Worm (Caenorhabditis elegans) whole organism, mixed stage, embryonic: ENCODE data around the gene dmsr-14.

Experiments
- M03D4.4 ChIP-seq: sonication (generic microtip); optimal IDR thresholded peaks from 2 replicates; lab custom pipeline; 2017; ENCODE audit warnings: mild to moderate bottlenecking, missing genetic modification characterization, missing compliant biosample characterization
- bed-3 ChIP-seq: fragments of 200-800 bp; sonication (Bioruptor generic); optimal IDR thresholded peaks from 3 replicates; lab custom pipeline; 2018; ENCODE audit warnings: mild to moderate bottlenecking, missing genetic modification characterization, moderate library complexity, missing compliant biosample characterization
- blmp-1 ChIP-seq: fragments of 150-350 bp; optimal IDR thresholded peaks from 2 replicates; lab custom pipeline; 2014; ENCODE audit warnings: missing biosample characterization, missing genetic modification characterization
- ceh-39 ChIP-seq: fragments of 150-350 bp; optimal IDR thresholded peaks from 2 replicates; lab custom pipeline; 2014; ENCODE audit warnings: missing biosample characterization, missing genetic modification characterization
- ceh-43 ChIP-seq: fragments of 200-800 bp; sonication (Bioruptor generic); optimal IDR thresholded peaks from 2 replicates; lab custom pipeline; 2018; ENCODE audit warnings: mild to moderate bottlenecking, missing genetic modification characterization, moderate library complexity, missing compliant biosample characterization
- ceh-83 ChIP-seq: fragments of 200-800 bp; sonication (Bioruptor generic); optimal IDR thresholded peaks from 2 replicates; lab custom pipeline; 2018; ENCODE audit warnings: mild to moderate bottlenecking, missing genetic modification characterization, missing compliant biosample characterization
- ces-1 ChIP-seq: fragments of 150-350 bp; optimal IDR thresholded peaks from 2 replicates; lab custom pipeline; 2014; ENCODE audit warnings: missing biosample characterization, missing genetic modification reagents, missing genetic modification characterization
- drap-1 ChIP-seq: fragments of 200-800 bp; sonication (Bioruptor generic); optimal IDR thresholded peaks from 3 replicates; lab custom pipeline; 2018; ENCODE audit warnings: mild to moderate bottlenecking, missing genetic modification characterization, missing compliant biosample characterization
- elt-1 ChIP-seq: sonication (generic microtip); optimal IDR thresholded peaks from 2 replicates; lab custom pipeline; 2017; ENCODE audit warnings: missing genetic modification characterization, mild to moderate bottlenecking, missing compliant biosample characterization, antibody characterized with exemption, moderate library complexity, borderline replicate concordance; ENCODE audit not compliant: insufficient read depth
- elt-3 ChIP-seq: fragments of 150-350 bp; optimal IDR thresholded peaks from 2 replicates; lab custom pipeline; 2014; ENCODE audit warnings: missing biosample characterization, missing genetic modification characterization
- flh-1 ChIP-seq: fragments of 200-800 bp; sonication (Bioruptor generic); optimal IDR thresholded peaks from 2 replicates; lab custom pipeline; 2018; ENCODE audit warnings: mild to moderate bottlenecking, missing genetic modification characterization, moderate library complexity, missing compliant biosample characterization
- ham-2 ChIP-seq: fragments of 200-800 bp; sonication (Bioruptor generic); optimal IDR thresholded peaks from 2 replicates; lab custom pipeline; 2018; ENCODE audit warnings: mild to moderate bottlenecking, missing genetic modification characterization, missing compliant biosample characterization
- hlh-1 ChIP-seq: fragments of 150-350 bp; optimal IDR thresholded peaks from 2 replicates; lab custom pipeline; 2014; ENCODE audit warnings: missing biosample characterization, missing genetic modification reagents, missing genetic modification characterization
- lin-13 ChIP-seq: fragments of 150-350 bp; optimal IDR thresholded peaks from 2 replicates; lab custom pipeline; 2014; ENCODE audit warnings: missing biosample characterization, missing genetic modification characterization
- lin-32 ChIP-seq: fragments of 200-800 bp; sonication (Bioruptor generic); optimal IDR thresholded peaks from 2 replicates; lab custom pipeline; 2018; ENCODE audit warnings: mild to moderate bottlenecking, missing genetic modification characterization, missing compliant biosample characterization
- lsy-2 ChIP-seq: fragments of 150-350 bp; optimal IDR thresholded peaks from 2 replicates; lab custom pipeline; 2014; ENCODE audit warnings: missing biosample characterization, missing genetic modification characterization
- mab-5 ChIP-seq: fragments of 150-350 bp; optimal IDR thresholded peaks from 2 replicates; lab custom pipeline; 2014; ENCODE audit warnings: missing biosample characterization, missing genetic modification characterization
- mep-1 ChIP-seq: fragments of 150-350 bp; optimal IDR thresholded peaks from 2 replicates; lab custom pipeline; 2017; ENCODE audit warnings: missing biosample characterization, missing genetic modification reagents, missing genetic modification characterization, inconsistent platforms
- mls-2 ChIP-seq: sonication (generic microtip); optimal IDR thresholded peaks from 2 replicates; lab custom pipeline; 2016; ENCODE audit warnings: mild to moderate bottlenecking, missing genetic modification characterization, moderate library complexity, missing compliant biosample characterization
- nhr-12 ChIP-seq: fragments of 150-350 bp; optimal IDR thresholded peaks from 2 replicates; lab custom pipeline; 2014; ENCODE audit warnings: missing biosample characterization, missing genetic modification characterization
- nhr-2 ChIP-seq: fragments of 150-350 bp; optimal IDR thresholded peaks from 2 replicates; lab custom pipeline; 2014; ENCODE audit warnings: missing biosample characterization, missing genetic modification characterization
- nhr-237 ChIP-seq: fragments of 150-350 bp; optimal IDR thresholded peaks from 2 replicates; lab custom pipeline; 2014; ENCODE audit warnings: missing biosample characterization, missing genetic modification characterization
- nhr-28 ChIP-seq: fragments of 150-350 bp; optimal IDR thresholded peaks from 2 replicates; lab custom pipeline; 2014; ENCODE audit warnings: missing biosample characterization, missing genetic modification characterization
- nhr-76 ChIP-seq: sonication (generic microtip); optimal IDR thresholded peaks from 2 replicates; lab custom pipeline; 2017; ENCODE audit warnings: missing biosample characterization, missing genetic modification characterization
- sem-2 ChIP-seq: fragments of 200-800 bp; sonication (Bioruptor generic); optimal IDR thresholded peaks from 2 replicates; lab custom pipeline; 2018; ENCODE audit warnings: mild to moderate bottlenecking, missing genetic modification characterization, missing compliant biosample characterization
- snpc-4 ChIP-seq: fragments of 150-350 bp; optimal IDR thresholded peaks from 2 replicates; lab custom pipeline; 2014; ENCODE audit warnings: missing biosample characterization, missing genetic modification characterization
- sptf-1 ChIP-seq: sonication (generic microtip); optimal IDR thresholded peaks from 2 replicates; lab custom pipeline; 2017; ENCODE audit warnings: mild to moderate bottlenecking, missing genetic modification characterization, moderate library complexity, missing compliant biosample characterization
- tbx-8 ChIP-seq: fragments of 200-800 bp; sonication (Bioruptor generic); optimal IDR thresholded peaks from 2 replicates; lab custom pipeline; 2018; ENCODE audit warnings: mild to moderate bottlenecking, missing genetic modification characterization, moderate library complexity, missing compliant biosample characterization
- unc-39 ChIP-seq: fragments of 150-350 bp; optimal IDR thresholded peaks from 2 replicates; lab custom pipeline; 2014; ENCODE audit warnings: missing biosample characterization, missing genetic modification characterization
- unc-62 ChIP-seq: fragments of 150-350 bp; optimal IDR thresholded peaks from 2 replicates; lab custom pipeline; 2014; ENCODE audit warnings: missing biosample characterization, missing genetic modification reagents, missing genetic modification characterization
- zip-8 ChIP-seq: fragments of 150-350 bp; optimal IDR thresholded peaks from 2 replicates; lab custom pipeline; 2014; ENCODE audit warnings: missing biosample characterization, missing genetic modification characterization
- ztf-11 ChIP-seq: fragments of 150-350 bp; optimal IDR thresholded peaks from 2 replicates; lab custom pipeline; 2014; ENCODE audit warnings: missing biosample characterization, missing genetic modification characterization

The dmsr-14 gene

ce11 chrV:6784853-6785492 is 32.1 kb downstream of the dmsr-14 start, which contains the start of the genes spn-4 and spe-39:
Gene spn-4, minus strand, starts transcription at chrV:6784903.
Gene spe-39, plus strand, starts transcription at chrV:6785451.
- TF ChIP-seq unc-62 (GFP tag; lab: Kevin White, UChicago) (no peak), ces-1 (GFP tag; lab: Kevin White, UChicago) (peak; percentile 79), lin-13 (tag; lab: Kevin White, UChicago) (peak; percentile 44), snpc-4 (tag; lab: Kevin White, UChicago) (no peak), ham-2 (GFP tag; lab: Kevin White, UChicago) (peak; percentile 15), blmp-1 (tag; lab: Kevin White, UChicago) (peak; percentile 30), hlh-1 (tag; lab: Kevin White, UChicago) (peak; percentile 26), nhr-12 (tag; lab: Kevin White, UChicago) (peak; percentile 38), mep-1 (tag; lab: Kevin White, UChicago) (peak; percentile 69), mls-2 (tag; lab: Kevin White, UChicago) (no peak), nhr-76 (tag; lab: Kevin White, UChicago) (no peak), flh-1 (GFP tag; lab: Kevin White, UChicago) (no peak), elt-1 (peak; percentile 6), ztf-11 (tag; lab: Kevin White, UChicago) (peak; percentile 50), mab-5 (peak; percentile 48), zip-8 (tag; lab: Kevin White, UChicago) (no peak), nhr-2 (tag; lab: Kevin White, UChicago) (peak; percentile 29), M03D4.4 (tag; lab: Kevin White, UChicago) (peak; percentile 49), ceh-39 (tag; lab: Kevin White, UChicago) (peak; percentile 13), sptf-1 (tag; lab: Kevin White, UChicago) (peak; percentile 69), nhr-237 (tag; lab: Kevin White, UChicago) (peak; percentile 47), bed-3 (GFP tag; lab: Kevin White, UChicago) (no peak), lsy-2 (peak; percentile 49), ceh-43 (no peak), sem-2 (GFP tag; lab: Kevin White, UChicago) (no peak)

DNA sequence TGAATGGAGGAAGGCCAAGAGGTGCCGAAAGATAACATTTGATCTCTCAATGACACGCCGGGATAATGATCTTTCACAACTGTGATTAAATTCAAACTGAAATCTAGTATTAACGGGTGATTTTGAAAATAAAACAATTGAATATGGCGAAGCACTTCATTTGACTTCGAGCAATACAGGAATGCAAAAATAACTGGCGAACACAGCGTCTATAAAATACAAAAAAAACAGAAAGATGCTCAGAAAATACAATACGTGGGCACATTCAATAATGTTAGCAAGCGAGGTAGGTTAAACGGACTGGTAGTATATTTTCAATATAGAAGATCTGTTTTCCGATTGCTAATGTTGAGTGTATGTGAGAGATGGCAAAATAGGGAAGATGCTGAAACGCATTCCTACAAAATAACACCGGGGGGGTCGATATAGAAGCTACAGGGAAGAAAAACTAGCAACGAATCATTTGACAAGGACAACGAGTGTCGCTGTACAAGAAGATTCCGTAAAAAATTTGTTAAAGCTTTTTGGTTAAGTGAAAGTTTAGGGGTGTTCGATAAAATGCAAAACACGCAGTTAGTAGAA is 33.9 kb downstream of the dmsr-14 start:
- TF ChIP-seq ham-2 (GFP tag; lab: Kevin White, UChicago) (no peak), lin-32 (GFP tag; lab: Kevin White, UChicago) (no peak), tbx-8 (GFP tag; lab: Kevin White, UChicago) (no peak), sptf-1 (tag; lab: Kevin White, UChicago) (no peak), nhr-237 (tag; lab: Kevin White, UChicago) (no peak), nhr-28 (tag; lab: Kevin White, UChicago) (no peak), lin-13 (tag; lab: Kevin White, UChicago) (no peak), ceh-43 (no peak)

ce11 chrV:6782260-6782659 is 34.8 kb downstream of the dmsr-14 start:
- TF ChIP-seq sem-2 (GFP tag; lab: Kevin White, UChicago) (no peak), flh-1 (GFP tag; lab: Kevin White, UChicago) (no peak), nhr-28 (tag; lab: Kevin White, UChicago) (no peak), ceh-39 (tag; lab: Kevin White, UChicago) (no peak), drap-1 (GFP tag; lab: Kevin White, UChicago) (no peak), elt-3 (tag; lab: Kevin White, UChicago) (no peak), snpc-4 (tag; lab: Kevin White, UChicago) (no peak), nhr-12 (tag; lab: Kevin White, UChicago) (no peak), zip-8 (tag; lab: Kevin White, UChicago) (no peak), unc-39 (tag; lab: Kevin White, UChicago) (no peak), ceh-43 (no peak), mep-1 (tag; lab: Kevin White, UChicago) (no peak), bed-3 (GFP tag; lab: Kevin White, UChicago) (no peak), nhr-237 (tag; lab: Kevin White, UChicago) (no peak), nhr-2 (tag; lab: Kevin White, UChicago) (no peak), lsy-2 (no peak), elt-1 (no peak), mab-5 (no peak), ztf-11 (tag; lab: Kevin White, UChicago) (no peak)

DNA sequence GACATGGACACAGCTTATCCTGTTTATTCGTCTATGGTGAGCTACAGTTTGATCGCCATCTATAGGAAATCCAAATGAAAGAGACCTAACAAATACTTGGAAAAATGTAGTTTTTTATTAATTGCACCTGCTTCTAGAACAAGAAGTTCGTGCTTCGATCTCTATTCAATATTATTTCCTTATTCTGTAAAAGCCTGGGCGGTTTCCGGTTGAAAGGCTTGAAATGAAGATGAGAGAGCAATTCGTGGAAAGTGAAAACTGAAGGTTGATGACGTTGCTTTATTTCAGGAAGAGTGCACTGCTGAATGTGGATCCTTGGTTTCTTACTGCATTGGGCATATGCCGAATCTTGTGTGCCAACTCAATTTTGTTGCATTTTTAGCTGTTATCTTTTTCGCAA is 36.4 kb downstream of the dmsr-14 start:
- TF ChIP-seq unc-39 (tag; lab: Kevin White, UChicago), result no peak
- no peak for TF ChIP-seq nhr-28 (tag; lab: Kevin White, UChicago)
- TF ChIP-seq ceh-39 (tag; lab: Kevin White, UChicago), result no peak
- no peak for TF ChIP-seq lin-32 (GFP tag; lab: Kevin White, UChicago)
- TF ChIP-seq nhr-76 (tag; lab: Kevin White, UChicago), result no peak
- no peak for TF ChIP-seq M03D4.4 (tag; lab: Kevin White, UChicago)
- TF ChIP-seq ceh-83 (GFP tag; lab: Kevin White, UChicago), result no peak
- TF ChIP-seq lin-13 (tag; lab: Kevin White, UChicago), result no peak
- no peak for TF ChIP-seq ham-2 (GFP tag; lab: Kevin White, UChicago)
- no peak for TF ChIP-seq ztf-11 (tag; lab: Kevin White, UChicago)
- no peak for TF ChIP-seq mep-1 (tag; lab: Kevin White, UChicago)
